Worm (Caenorhabditis elegans): Measurements from ENCODE around the gene sri-30.

ce11 chrII:3056266-3056872 lies 10.4 kb downstream of the sri-30 start, which contains the start of gene lin-8:
- no peak for TF ChIP-seq nhr-11 (tag; optimal IDR thresholded peaks at IDR 0.05)
- no peak for TF ChIP-seq grh-1 (GFP tag; IDR thresholded peaks at IDR 0.05)
- TF ChIP-seq blmp-1 (tag; optimal IDR thresholded peaks at IDR 0.05), result no peak
- TF ChIP-seq lsy-2 (tag; optimal IDR thresholded peaks at IDR 0.05), result no peak
- TF ChIP-seq fos-1 (tag; optimal IDR thresholded peaks at IDR 0.05), result no peak
- TF ChIP-seq nhr-28 (tag; optimal IDR thresholded peaks at IDR 0.05), result no peak

Data from whole organism, L1 larva.